Fruit fly (Drosophila melanogaster): ENCODE data around the gene Cht7.

The Cht7 gene

dm6 chr3L:3078398-3079155 lies 28.2 kb downstream of the Cht7 start (continued):
- TF ChIP-seq D (optimal IDR thresholded peaks at IDR 0.05) = no peak
- TF ChIP-seq D (GFP tag; optimal IDR thresholded peaks at IDR 0.05) = no peak
- peak; percentile 89 for TF ChIP-seq mirr (GFP tag; optimal IDR thresholded peaks at IDR 0.05)
- no peak for TF ChIP-seq tx (GFP tag; optimal IDR thresholded peaks at IDR 0.05)
- TF ChIP-seq Aef1 (GFP tag; IDR thresholded peaks at IDR 0.05) = no peak; the same call in 2 of the 3 replicates
- TF ChIP-seq CG2120 (GFP tag; optimal IDR thresholded peaks at IDR 0.05) = peak; percentile 60
- no peak for TF ChIP-seq CG11247 (GFP tag; IDR thresholded peaks at IDR 0.05)
- TF ChIP-seq CG2202 (tag; optimal IDR thresholded peaks at IDR 0.05) = no peak
- no peak for TF ChIP-seq Poxn (GFP tag; IDR thresholded peaks at IDR 0.05)
- TF ChIP-seq Nf-YB (GFP tag; optimal IDR thresholded peaks at IDR 0.05) = peak; percentile 15
- no peak for TF ChIP-seq chn (GFP tag; optimal IDR thresholded peaks at IDR 0.05)
- peak; percentile 53; the same call in 1 of the 2 replicates for TF ChIP-seq Awh (GFP tag; IDR thresholded peaks at IDR 0.05)
- peak; percentile 13; the same call in 1 of the 2 replicates for TF ChIP-seq CG32532 (GFP tag; IDR thresholded peaks at IDR 0.05)
- TF ChIP-seq odd (GFP tag; optimal IDR thresholded peaks at IDR 0.05) = peak; percentile 33
- TF ChIP-seq CG2875 (GFP tag; optimal IDR thresholded peaks at IDR 0.05) = peak; percentile 29
- TF ChIP-seq HLH54F (GFP tag; optimal IDR thresholded peaks at IDR 0.05) = peak; percentile 8
- TF ChIP-seq stwl (tag; optimal IDR thresholded peaks at IDR 0.05) = no peak
- peak; percentile 79 for TF ChIP-seq Fer1 (GFP tag; optimal IDR thresholded peaks at IDR 0.05)
- TF ChIP-seq phol (tag; optimal IDR thresholded peaks at IDR 0.05) = peak; percentile 46
- TF ChIP-seq CG11695 (GFP tag; IDR thresholded peaks at IDR 0.05) = peak; percentile 20; the same call in 1 of the 3 replicates
- no peak for TF ChIP-seq Side (GFP tag; optimal IDR thresholded peaks at IDR 0.05)
- TF ChIP-seq CG15514 (GFP tag; optimal IDR thresholded peaks at IDR 0.05) = peak; percentile 53
- peak; percentile 39 for TF ChIP-seq kni (GFP tag; optimal IDR thresholded peaks at IDR 0.05)
- TF ChIP-seq peb (GFP tag; IDR thresholded peaks at IDR 0.05) = no peak
- TF ChIP-seq gsb (GFP tag; IDR thresholded peaks at IDR 0.05) = no peak; the same call in 1 of the 2 replicates
- peak; percentile 7 for TF ChIP-seq unpg (GFP tag; optimal IDR thresholded peaks at IDR 0.05)
- TF ChIP-seq sqz (GFP tag; optimal IDR thresholded peaks at IDR 0.05) = peak; percentile 59
- TF ChIP-seq zfh1 (GFP tag; IDR thresholded peaks at IDR 0.05) = no peak; the same call in 2 of the 3 replicates
- no peak for TF ChIP-seq CG18476 (GFP tag; optimal IDR thresholded peaks at IDR 0.05)
- TF ChIP-seq CG10654 (GFP tag; optimal IDR thresholded peaks at IDR 0.05) = no peak
- peak; percentile 27; the same call in 1 of the 3 replicates for TF ChIP-seq tgo (GFP tag; IDR thresholded peaks at IDR 0.05)
- TF ChIP-seq CG2889 (GFP tag; IDR thresholded peaks at IDR 0.05) = no peak
- TF ChIP-seq mam (GFP tag; optimal IDR thresholded peaks at IDR 0.05) = no peak
- peak; percentile 23 for TF ChIP-seq CG9817 (tag; optimal IDR thresholded peaks at IDR 0.05)
- TF ChIP-seq CG8944 (GFP tag; optimal IDR thresholded peaks at IDR 0.05) = no peak
- peak; percentile 0 for TF ChIP-seq NfI (GFP tag; optimal IDR thresholded peaks at IDR 0.05)
- no peak for TF ChIP-seq cato (GFP tag; optimal IDR thresholded peaks at IDR 0.05; ENCODE audit: borderline replicate concordance)
- peak; percentile 20 for TF ChIP-seq Six4 (GFP tag; optimal IDR thresholded peaks at IDR 0.05)
- peak; percentile 50 for TF ChIP-seq CG30403 (GFP tag; optimal IDR thresholded peaks at IDR 0.05)
- TF ChIP-seq twi (tag; optimal IDR thresholded peaks at IDR 0.05) = no peak
- TF ChIP-seq CG8478 (optimal IDR thresholded peaks at IDR 0.05) = no peak
- no peak for TF ChIP-seq gce (GFP tag; IDR thresholded peaks at IDR 0.05)
- TF ChIP-seq CG3281 (GFP tag; optimal IDR thresholded peaks at IDR 0.05) = peak; percentile 55
- peak; percentile 81 for TF ChIP-seq CG12071 (GFP tag; optimal IDR thresholded peaks at IDR 0.05)
- TF ChIP-seq CG15011 (GFP tag; optimal IDR thresholded peaks at IDR 0.05) = peak; percentile 4
- TF ChIP-seq Abd-B (GFP tag; optimal IDR thresholded peaks at IDR 0.05) = peak; percentile 7
- TF ChIP-seq CG34422 (GFP tag; IDR thresholded peaks at IDR 0.05) = peak; percentile 50; the same call in 1 of the 3 replicates
- TF ChIP-seq CG10543 (GFP tag; optimal IDR thresholded peaks at IDR 0.05) = peak; percentile 50
- no peak for TF ChIP-seq sima (GFP tag; optimal IDR thresholded peaks at IDR 0.05)
- no peak for TF ChIP-seq Bdp1 (GFP tag; optimal IDR thresholded peaks at IDR 0.05)

All from whole organism, embryonic.